Fruit fly (Drosophila melanogaster) Kc167 (cell line): ENCODE data around the gene Mccc1.

ENCODE experiments used
- Sin3A ChIP-seq: fragments of >200 bp; optimal IDR thresholded peaks from 2 replicates; lab custom pipeline; 2018; ENCODE audit warnings: missing external identifiers
- h ChIP-seq: fragments of >200 bp; optimal IDR thresholded peaks from 3 replicates; lab custom pipeline; 2018; ENCODE audit warnings: missing external identifiers
- insv ChIP-seq: fragments of >200 bp; optimal IDR thresholded peaks from 3 replicates; lab custom pipeline; 2018; ENCODE audit warnings: missing external identifiers
- psq ChIP-seq: fragments of >200 bp; optimal IDR thresholded peaks from 2 replicates; lab custom pipeline; 2017; ENCODE audit warnings: missing external identifiers
- ttk ChIP-seq: sonication (Bioruptor generic); optimal IDR thresholded peaks from 2 replicates; lab custom pipeline; 2017; ENCODE audit warnings: missing external identifiers

DNA sequence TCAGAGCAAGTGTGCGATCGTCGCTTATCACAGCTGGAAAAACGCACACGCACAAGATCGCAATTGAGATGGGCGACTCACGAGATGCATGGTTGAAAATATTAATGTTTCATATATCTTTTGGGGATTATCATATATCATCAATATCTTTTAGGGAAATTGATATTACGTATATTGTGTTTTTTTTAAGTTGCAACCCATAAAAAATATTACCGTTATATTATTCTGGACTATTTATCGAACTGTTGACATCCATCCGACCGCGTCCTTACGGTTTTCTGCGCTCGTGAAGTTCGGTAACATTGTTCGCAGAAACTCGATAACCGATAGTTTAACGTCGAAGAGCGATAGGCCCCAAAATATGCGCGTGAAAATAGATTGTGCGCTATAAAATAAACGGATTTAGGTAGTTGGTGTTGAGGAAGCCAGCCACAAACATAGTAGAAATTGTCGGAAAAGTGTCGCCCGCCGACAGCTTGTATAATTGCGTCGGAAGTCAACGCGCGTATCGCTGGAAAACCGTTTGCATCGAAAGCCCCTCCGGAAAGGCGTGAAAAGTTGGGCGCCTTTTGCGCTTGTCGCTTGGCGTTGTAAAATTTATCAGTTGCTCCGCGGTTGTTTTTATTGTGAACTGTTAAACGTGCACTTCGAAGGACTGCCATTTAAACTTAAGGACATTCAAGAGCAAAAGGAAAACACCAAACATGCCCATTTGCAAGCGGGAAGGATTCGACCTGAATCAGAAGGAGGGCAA lies at the start of gene Mccc1, which contains the start of gene Acf:
- TF ChIP-seq ttk (lab: Kevin White, UChicago) (no peak), Sin3A (lab: Kevin White, UChicago) (no peak), insv (lab: Kevin White, UChicago) (no peak), psq (no peak), h (lab: Kevin White, UChicago) (no peak)
